Worm (Caenorhabditis elegans) whole organism, L4 larva: ENCODE data around the gene R07B7.10.

Source experiments
- D1046.2 ChIP-seq: fragments of 200-800 bp; sonication (Bioruptor generic); IDR thresholded peaks from 2 replicates; pipeline ENCODE4 v1.3.6; 2022; ENCODE audit warnings: missing genetic modification characterization, missing compliant biosample characterization
- F26F4.8 ChIP-seq: fragments of 200-800 bp; sonication (Bioruptor generic); conservative IDR thresholded peaks from 2 replicates; pipeline ENCODE4 v1.3.6; 2022; ENCODE audit warnings: missing genetic modification characterization, missing compliant biosample characterization
- F37D6.2 ChIP-seq: sonication (generic microtip); optimal IDR thresholded peaks from 2 replicates; lab custom pipeline; 2016; ENCODE audit warnings: mild to moderate bottlenecking, missing genetic modification characterization, missing compliant biosample characterization
- T20F7.1 ChIP-seq: fragments of 200-800 bp; sonication (Bioruptor generic); optimal IDR thresholded peaks from 2 replicates; lab custom pipeline; 2018; ENCODE audit warnings: mild to moderate bottlenecking, missing genetic modification characterization, missing compliant biosample characterization
- T26A8.4 ChIP-seq: fragments of 200-800 bp; sonication (Bioruptor generic); IDR thresholded peaks from 2 replicates; pipeline ENCODE4 v1.3.6; 2022; ENCODE audit warnings: missing genetic modification characterization, missing compliant biosample characterization
- Y105C5A.15 ChIP-seq: fragments of 200-800 bp; sonication (Bioruptor generic); IDR thresholded peaks from 2 replicates; pipeline ENCODE4 v1.3.6; 2022; ENCODE audit warnings: missing genetic modification characterization, missing compliant biosample characterization
- ZK546.5 ChIP-seq, 2 experiments: sonication (generic microtip); optimal IDR thresholded peaks; 2 replicates each; lab custom pipeline; 2017; ENCODE audit warnings: missing biosample characterization in 2 of 2, missing genetic modification characterization in 2 of 2
- aha-1 ChIP-seq: fragments of 150-350 bp; peaks from one replicate; lab custom pipeline; 2014; ENCODE audit warnings: missing biosample characterization, missing genetic modification characterization
- ceh-28 ChIP-seq: fragments of 150-350 bp; optimal IDR thresholded peaks from 2 replicates; lab custom pipeline; 2014; ENCODE audit warnings: missing biosample characterization, missing genetic modification reagents, missing genetic modification characterization
- ceh-62 ChIP-seq: sonication (generic microtip); optimal IDR thresholded peaks from 2 replicates; lab custom pipeline; 2017; ENCODE audit warnings: missing biosample characterization, missing genetic modification characterization
- cey-2 ChIP-seq: sonication (generic microtip); optimal IDR thresholded peaks from 3 replicates; lab custom pipeline; 2017; ENCODE audit warnings: missing genetic modification characterization, mild to moderate bottlenecking, missing compliant biosample characterization, antibody characterized with exemption, borderline replicate concordance; ENCODE audit not compliant: insufficient read depth
- ctbp-1 ChIP-seq: fragments of 200-800 bp; sonication (Bioruptor generic); IDR thresholded peaks from 2 replicates; pipeline ENCODE4 v1.3.6; 2022; ENCODE audit warnings: missing genetic modification reagents, missing genetic modification characterization, missing compliant biosample characterization
- daf-12 ChIP-seq: fragments of 150-350 bp; optimal IDR thresholded peaks from 2 replicates; lab custom pipeline; 2014; ENCODE audit warnings: missing biosample characterization, missing genetic modification reagents, missing genetic modification characterization
- daf-19 ChIP-seq: fragments of 200-800 bp; sonication (Bioruptor generic); conservative IDR thresholded peaks from 2 replicates; pipeline ENCODE4 v1.3.6; 2022; ENCODE audit warnings: missing genetic modification characterization, missing compliant biosample characterization
- dmd-6 ChIP-seq: fragments of 200-800 bp; sonication (Bioruptor generic); IDR thresholded peaks from 2 replicates; pipeline ENCODE4 v1.3.6; 2022; ENCODE audit warnings: missing genetic modification reagents, missing genetic modification characterization, missing compliant biosample characterization
- fkh-10 ChIP-seq: fragments of 150-350 bp; optimal IDR thresholded peaks from 2 replicates; lab custom pipeline; 2014; ENCODE audit warnings: missing biosample characterization, missing genetic modification reagents, missing genetic modification characterization
- fos-1 ChIP-seq: fragments of 150-350 bp; optimal IDR thresholded peaks from 2 replicates; lab custom pipeline; 2014; ENCODE audit warnings: missing biosample characterization, missing genetic modification characterization
- hif-1 ChIP-seq, 2 experiments: sonication (generic microtip); optimal IDR thresholded peaks; 2 replicates each; lab custom pipeline; 2016 to 2017; ENCODE audit warnings: missing compliant biosample characterization in 2 of 2, missing genetic modification characterization in 2 of 2, missing genetic modification reagents in 2 of 2, missing genotype in 2 of 2, mild to moderate bottlenecking in 1 of 2
- hlh-30 ChIP-seq: sonication (generic microtip); optimal IDR thresholded peaks from 2 replicates; lab custom pipeline; 2017; ENCODE audit warnings: antibody characterized with exemption, mild to moderate bottlenecking, missing genetic modification characterization, missing compliant biosample characterization; ENCODE audit not compliant: insufficient read depth
- hmg-1.1 ChIP-seq: fragments of 200-800 bp; sonication (Bioruptor generic); IDR thresholded peaks from 2 replicates; pipeline ENCODE4 v1.3.6; 2022; ENCODE audit warnings: missing genetic modification reagents, missing genetic modification characterization, missing compliant biosample characterization
- jun-1 ChIP-seq: fragments of 150-350 bp; optimal IDR thresholded peaks from 2 replicates; lab custom pipeline; 2014; ENCODE audit warnings: missing biosample characterization, missing genetic modification reagents, missing genetic modification characterization
- lim-7 ChIP-seq: fragments of 200-800 bp; sonication (Bioruptor generic); IDR thresholded peaks from 2 replicates; pipeline ENCODE4 v1.3.6; 2022; ENCODE audit warnings: missing genetic modification characterization, missing compliant biosample characterization
- lin-13 ChIP-seq: fragments of 150-350 bp; optimal IDR thresholded peaks from 2 replicates; lab custom pipeline; 2014; ENCODE audit warnings: missing biosample characterization, missing genetic modification reagents, missing genetic modification characterization
- lin-29 ChIP-seq: fragments of 200-800 bp; sonication (Bioruptor generic); IDR thresholded peaks from 2 replicates; pipeline ENCODE4 v1.3.6; 2022; ENCODE audit warnings: missing genetic modification reagents, missing genetic modification characterization, missing compliant biosample characterization
- lin-38 ChIP-seq: fragments of 200-800 bp; sonication (Bioruptor generic); IDR thresholded peaks from 2 replicates; pipeline ENCODE4 v1.3.6; 2022; ENCODE audit warnings: missing genetic modification reagents, missing genetic modification characterization, missing compliant biosample characterization
- lir-3 ChIP-seq: sonication (generic microtip); optimal IDR thresholded peaks from 2 replicates; lab custom pipeline; 2016; ENCODE audit warnings: mild to moderate bottlenecking, missing genetic modification characterization, missing compliant biosample characterization
- madf-9 ChIP-seq: fragments of 200-800 bp; sonication (Bioruptor generic); conservative IDR thresholded peaks from 2 replicates; pipeline ENCODE4 v1.3.6; 2022; ENCODE audit warnings: missing genetic modification reagents, missing genetic modification characterization, missing compliant biosample characterization
- mdt-29 ChIP-seq: fragments of 200-800 bp; sonication (Bioruptor generic); IDR thresholded peaks from 2 replicates; pipeline ENCODE4 v1.3.6; 2022; ENCODE audit warnings: missing genetic modification reagents, missing genetic modification characterization, missing compliant biosample characterization
- mep-1 ChIP-seq: fragments of 150-350 bp; sonication (generic microtip); optimal IDR thresholded peaks from 3 replicates; lab custom pipeline; 2014; ENCODE audit warnings: missing biosample characterization, missing genetic modification characterization
- nhr-11 ChIP-seq: fragments of 150-350 bp; optimal IDR thresholded peaks from 2 replicates; lab custom pipeline; 2014; ENCODE audit warnings: missing biosample characterization, missing genetic modification characterization
- nhr-41 ChIP-seq: fragments of 200-800 bp; sonication (Bioruptor generic); IDR thresholded peaks from 2 replicates; pipeline ENCODE4 v1.3.6; 2022; ENCODE audit warnings: missing genetic modification reagents, missing genetic modification characterization, missing compliant biosample characterization
- nhr-42 ChIP-seq: fragments of 200-800 bp; sonication (Bioruptor generic); IDR thresholded peaks from 2 replicates; pipeline ENCODE4 v1.3.6; 2022; ENCODE audit warnings: missing genetic modification characterization, missing compliant biosample characterization
- nhr-77 ChIP-seq: fragments of 150-350 bp; optimal IDR thresholded peaks from 2 replicates; lab custom pipeline; 2014; ENCODE audit warnings: missing biosample characterization, missing genetic modification characterization
- pha-4 ChIP-seq, 2 experiments: fragments of 150-350 bp in 1 of 2; fragments of 200-800 bp in 1 of 2; sonication (Bioruptor generic) in 1 of 2; IDR thresholded peaks in 1 of 2; optimal IDR thresholded peaks in 1 of 2; 2 replicates each; pipeline versions ENCODE4 v1.3.6 to Lab custom; 2014 to 2022; ENCODE audit warnings: missing genetic modification characterization in 2 of 2, missing genetic modification reagents in 2 of 2, missing biosample characterization in 1 of 2, missing compliant biosample characterization in 1 of 2
- php-3 ChIP-seq: fragments of 200-800 bp; sonication (Bioruptor generic); IDR thresholded peaks from 2 replicates; pipeline ENCODE4 v1.3.6; 2022; ENCODE audit warnings: missing genetic modification reagents, missing genetic modification characterization, missing compliant biosample characterization
- sdz-12 ChIP-seq: fragments of 200-800 bp; sonication (Bioruptor generic); optimal IDR thresholded peaks from 2 replicates; lab custom pipeline; 2018; ENCODE audit warnings: mild to moderate bottlenecking, missing genetic modification characterization, missing compliant biosample characterization
- set-16 ChIP-seq: fragments of 200-800 bp; sonication (Bioruptor generic); IDR thresholded peaks from 2 replicates; pipeline ENCODE4 v1.3.6; 2022; ENCODE audit warnings: missing genetic modification reagents, missing genetic modification characterization, missing compliant biosample characterization
- skn-1 ChIP-seq: fragments of 150-350 bp; optimal IDR thresholded peaks from 2 replicates; lab custom pipeline; 2014; ENCODE audit warnings: missing biosample characterization, missing genetic modification characterization
- snpc-1.2 ChIP-seq: fragments of 200-800 bp; sonication (Bioruptor generic); IDR thresholded peaks from 2 replicates; pipeline ENCODE4 v1.3.6; 2022; ENCODE audit warnings: missing genetic modification reagents, missing genetic modification characterization, missing compliant biosample characterization
- snpc-4 ChIP-seq: fragments of 150-350 bp; optimal IDR thresholded peaks from 2 replicates; lab custom pipeline; 2014; ENCODE audit warnings: missing biosample characterization, missing genetic modification characterization
- spr-1 ChIP-seq: sonication (generic microtip); optimal IDR thresholded peaks from 2 replicates; lab custom pipeline; 2016; ENCODE audit warnings: mild to moderate bottlenecking, missing genetic modification characterization, missing compliant biosample characterization
- spr-3 ChIP-seq: fragments of 200-800 bp; sonication (Bioruptor generic); optimal IDR thresholded peaks from 2 replicates; lab custom pipeline; 2018; ENCODE audit warnings: mild to moderate bottlenecking, missing genetic modification characterization, missing compliant biosample characterization
- tag-97 ChIP-seq: fragments of 200-800 bp; sonication (Bioruptor generic); IDR thresholded peaks from 2 replicates; pipeline ENCODE4 v1.3.6; 2022; ENCODE audit warnings: missing genetic modification characterization, missing compliant biosample characterization
- tra-1 ChIP-seq: fragments of 200-800 bp; sonication (Bioruptor generic); IDR thresholded peaks from 2 replicates; pipeline ENCODE4 v1.3.6; 2022; ENCODE audit warnings: missing genetic modification reagents, missing genetic modification characterization, missing compliant biosample characterization
- unc-39 ChIP-seq: sonication (generic microtip); optimal IDR thresholded peaks from 2 replicates; lab custom pipeline; 2017; ENCODE audit warnings: missing biosample characterization, missing genetic modification characterization
- zfp-2 ChIP-seq: sonication (generic microtip); optimal IDR thresholded peaks from 2 replicates; lab custom pipeline; 2016; ENCODE audit warnings: mild to moderate bottlenecking, missing genetic modification characterization, missing compliant biosample characterization
- zip-2 ChIP-seq: fragments of 150-350 bp; optimal IDR thresholded peaks from 2 replicates; lab custom pipeline; 2014; ENCODE audit warnings: missing biosample characterization, missing genetic modification characterization

Gene R07B7.10

DNA sequence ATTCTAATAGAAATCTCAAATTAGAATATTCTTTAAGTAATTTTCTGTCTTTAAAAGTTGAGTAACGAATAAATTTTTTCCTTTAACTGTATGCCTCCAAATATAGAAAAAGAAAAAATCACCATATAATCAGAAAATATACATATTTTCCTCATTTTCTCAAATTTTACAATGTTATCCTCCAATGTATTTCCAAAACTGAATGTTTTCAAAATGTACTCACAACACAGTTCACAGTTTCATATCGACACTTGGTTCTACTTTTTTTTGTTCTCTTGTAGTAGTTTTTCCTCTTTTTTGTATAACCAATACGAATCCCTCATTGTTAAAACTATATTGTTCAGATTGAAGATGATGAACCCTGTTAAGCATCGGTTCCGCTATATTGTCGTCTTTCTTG, 29.4 kb upstream of the R07B7.10 start, which contains the start of gene F10C2.7:
TSS of gene F10C2.7 (plus strand) at position 301 of the 400 bp plus-strand sequence.
- TF ChIP-seq hlh-30 (no peak), php-3 (GFP tag; lab: Robert Waterston, UW) (no peak), sdz-12 (GFP tag; lab: Kevin White, UChicago) (no peak), tag-97 (no peak), nhr-41 (GFP tag; lab: Robert Waterston, UW) (no peak), zip-2 (tag; lab: Kevin White, UChicago) (no peak), F37D6.2 (no peak), ctbp-1 (GFP tag; lab: Robert Waterston, UW) (no peak), snpc-4 (tag; lab: Kevin White, UChicago) (no peak), skn-1 (tag; lab: Kevin White, UChicago) (no peak), spr-3 (no peak), spr-1 (tag; lab: Kevin White, UChicago) (no peak), cey-2 (no peak), ceh-62 (no peak), daf-19 (GFP tag; lab: Robert Waterston, UW) (no peak), nhr-42 (GFP tag; lab: Robert Waterston, UW) (no peak)

DNA sequence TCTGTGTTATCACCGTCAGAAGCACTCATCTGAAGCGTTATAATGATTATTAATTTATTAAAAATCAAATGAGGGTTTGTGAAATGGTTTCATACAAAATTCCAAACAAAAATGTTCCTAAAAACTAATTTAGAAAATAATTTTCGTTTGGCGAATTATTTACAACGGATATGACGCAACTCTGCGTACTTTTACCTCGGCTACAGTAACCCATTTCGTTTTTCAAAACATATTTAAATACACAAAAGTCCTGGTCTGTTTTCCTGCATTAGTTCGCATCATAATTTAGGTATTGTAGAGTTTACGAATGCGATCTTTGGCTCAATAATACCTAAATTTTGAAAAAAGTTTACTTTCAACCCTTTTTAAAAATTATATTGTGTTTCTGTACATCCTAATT, 23.3 kb upstream of the R07B7.10 start, which contains the start of gene R07B7.2:
TSS of gene R07B7.2 (minus strand) at position 35 of the 400 bp plus-strand sequence.
- TF ChIP-seq tra-1 (no peak), ctbp-1 (GFP tag; lab: Robert Waterston, UW) (no peak), lir-3 (no peak), hif-1 (tag; optimal IDR thresholded peaks at IDR 0.05; lab: Kevin White, UChicago) (no peak), fkh-10 (GFP tag; lab: Kevin White, UChicago) (no peak), zip-2 (tag; lab: Kevin White, UChicago) (no peak), pha-4 (GFP tag; IDR thresholded peaks at IDR 0.05; lab: Robert Waterston, UW) (no peak), pha-4 (tag; optimal IDR thresholded peaks at IDR 0.05; lab: Kevin White, UChicago) (no peak), ceh-28 (tag; lab: Kevin White, UChicago) (no peak), lin-13 (GFP tag; lab: Kevin White, UChicago) (no peak), aha-1 (tag; lab: Kevin White, UChicago) (no peak), nhr-11 (no peak), unc-39 (tag; lab: Kevin White, UChicago) (no peak), snpc-4 (tag; lab: Kevin White, UChicago) (no peak), nhr-41 (GFP tag; lab: Robert Waterston, UW) (no peak), dmd-6 (GFP tag; lab: Robert Waterston, UW) (no peak), spr-1 (tag; lab: Kevin White, UChicago) (no peak), madf-9 (no peak)

DNA sequence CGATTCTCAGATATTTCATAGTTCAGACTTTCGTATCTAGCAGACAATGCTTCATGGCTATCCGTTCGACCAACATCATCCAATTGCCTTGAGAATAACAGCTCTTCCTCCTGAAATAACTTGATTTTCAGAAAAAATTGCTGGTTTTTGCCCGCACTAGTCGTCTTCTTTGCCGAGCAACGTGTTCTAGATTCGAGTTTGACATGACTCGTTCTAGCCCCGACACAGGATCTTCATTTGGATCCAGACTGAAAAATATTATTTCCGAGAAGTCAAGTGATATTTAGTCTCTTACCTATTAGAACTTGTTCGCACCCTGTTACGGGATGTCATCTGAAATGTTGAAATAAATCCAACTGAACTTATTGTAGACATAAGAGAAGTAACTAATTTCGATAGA, 20.0 kb upstream of the R07B7.10 start, which contains the start of gene clh-6:
TSS of gene clh-6 (minus strand) at position 333 of the 400 bp plus-strand sequence.
- no peak for TF ChIP-seq set-16 (GFP tag; lab: Robert Waterston, UW)
- no peak for TF ChIP-seq Y105C5A.15 (GFP tag; lab: Robert Waterston, UW)
- TF ChIP-seq daf-12 (tag; lab: Kevin White, UChicago) = no peak
- no peak for TF ChIP-seq spr-3
- no peak for TF ChIP-seq jun-1 (tag; lab: Kevin White, UChicago)
- no peak for TF ChIP-seq zfp-2 (tag; lab: Kevin White, UChicago)
- TF ChIP-seq hlh-30 = no peak
- no peak for TF ChIP-seq pha-4 (GFP tag; IDR thresholded peaks at IDR 0.05; lab: Robert Waterston, UW)
- no peak for TF ChIP-seq pha-4 (tag; optimal IDR thresholded peaks at IDR 0.05; lab: Kevin White, UChicago)
- TF ChIP-seq lin-29 = no peak
- TF ChIP-seq mep-1 (tag; lab: Kevin White, UChicago) = no peak
- no peak for TF ChIP-seq lim-7 (GFP tag; lab: Robert Waterston, UW)
- TF ChIP-seq nhr-77 (tag; lab: Kevin White, UChicago) = no peak
- no peak for TF ChIP-seq mdt-29
- no peak for TF ChIP-seq tag-97
- no peak for TF ChIP-seq tra-1
- TF ChIP-seq D1046.2 = 0 out of 2 replicates have a peak, but pooled peaks have one; percentile 66
- 0 out of 2 replicates have a peak, but pooled peaks have one; percentile 36 for TF ChIP-seq T26A8.4
- no peak for TF ChIP-seq F26F4.8 (GFP tag; lab: Robert Waterston, UW)
- no peak for TF ChIP-seq fos-1
- peak; percentile 44 for TF ChIP-seq lin-38
- no peak for TF ChIP-seq lir-3
- no peak for TF ChIP-seq ZK546.5 (tag; optimal IDR thresholded peaks at IDR 0.05; lab: Kevin White, UChicago)
- TF ChIP-seq hmg-1.1 (GFP tag; lab: Robert Waterston, UW) = no peak
- no peak for TF ChIP-seq ceh-28 (tag; lab: Kevin White, UChicago)
- no peak for TF ChIP-seq T20F7.1
- no peak for TF ChIP-seq snpc-1.2 (GFP tag; lab: Robert Waterston, UW)
